Worm (Caenorhabditis elegans): Measurements from ENCODE around the gene snb-6.
A peak's percentile ranks its signal among the peaks of the same experiment; 100 is the strongest.

snb-6 gene

ce11 chrII:8832941-8833340, 26.6 kb downstream of the snb-6 start:
- TF ChIP-seq lin-14 (GFP tag; optimal IDR thresholded peaks at IDR 0.05) (peak; percentile 36), hpl-2 (GFP tag; optimal IDR thresholded peaks at IDR 0.05) (no peak)

- TF ChIP-seq lin-14 (GFP tag; optimal IDR thresholded peaks at IDR 0.05) (peak; percentile 42), nhr-90 (tag; optimal IDR thresholded peaks at IDR 0.05; ENCODE audit: poor library complexity) (no peak)
Observed at ce11 chrII:8830917-8831316, 28.6 kb downstream of the snb-6 start.

- TF ChIP-seq nhr-90 (tag; optimal IDR thresholded peaks at IDR 0.05; ENCODE audit: poor library complexity) (no peak), efl-3 (GFP tag; optimal IDR thresholded peaks at IDR 0.05) (no peak), hlh-4 (tag; optimal IDR thresholded peaks at IDR 0.05) (no peak), ceh-90 (tag; optimal IDR thresholded peaks at IDR 0.05) (no peak), xbp-1 (tag; optimal IDR thresholded peaks at IDR 0.05) (no peak), nhr-11 (tag; optimal IDR thresholded peaks at IDR 0.05) (no peak), nhr-71 (tag; optimal IDR thresholded peaks at IDR 0.05) (no peak), mab-9 (GFP tag; IDR thresholded peaks at IDR 0.05) (no peak)
Observed at ce11 chrII:8829189-8829588, 30.3 kb downstream of the snb-6 start, which contains the start of gene F46C5.2. Gene F46C5.2, minus strand, starts transcription at chrII:8829289.

ce11 chrII:8825769-8826168, 33.7 kb downstream of the snb-6 start, which contains the start of gene nas-25:
Gene nas-25, plus strand, starts transcription at chrII:8826069.
- no peak for TF ChIP-seq mdl-1 (tag; optimal IDR thresholded peaks at IDR 0.05)
- TF ChIP-seq nhr-85 (tag): peak; percentile 16

- TF ChIP-seq hlh-17 (GFP tag; optimal IDR thresholded peaks at IDR 0.05; ENCODE audit: borderline replicate concordance) (no peak), nhr-71 (tag; optimal IDR thresholded peaks at IDR 0.05) (peak; percentile 61), nhr-90 (tag; optimal IDR thresholded peaks at IDR 0.05; ENCODE audit: poor library complexity) (peak; percentile 73), mef-2 (tag; optimal IDR thresholded peaks at IDR 0.05) (no peak), unc-86 (tag; optimal IDR thresholded peaks at IDR 0.05) (no peak), zag-1 (tag; optimal IDR thresholded peaks at IDR 0.05) (no peak), sox-4 (tag; optimal IDR thresholded peaks at IDR 0.05) (no peak), tbx-2 (tag; optimal IDR thresholded peaks at IDR 0.05) (peak; percentile 52), tlp-1 (tag; optimal IDR thresholded peaks at IDR 0.05) (no peak), Y116A8C.19 (tag; optimal IDR thresholded peaks at IDR 0.05; ENCODE audit: borderline replicate concordance) (no peak), jun-1 (tag; optimal IDR thresholded peaks at IDR 0.05) (no peak), lin-15B (tag; optimal IDR thresholded peaks at IDR 0.05) (no peak), nhr-28 (tag; optimal IDR thresholded peaks at IDR 0.05) (no peak), lin-14 (GFP tag; optimal IDR thresholded peaks at IDR 0.05) (peak; percentile 64), fkh-4 (tag; optimal IDR thresholded peaks at IDR 0.05; ENCODE audit: borderline replicate concordance) (no peak), unc-62 (GFP tag; optimal IDR thresholded peaks at IDR 0.05) (no peak), lir-3 (tag; optimal IDR thresholded peaks at IDR 0.05; ENCODE audit: poor library complexity) (no peak), ceh-90 (tag; optimal IDR thresholded peaks at IDR 0.05) (no peak), skn-1 (tag; optimal IDR thresholded peaks at IDR 0.05) (no peak), pqm-1 (tag; optimal IDR thresholded peaks at IDR 0.05) (no peak), fkh-10 (GFP tag; optimal IDR thresholded peaks at IDR 0.05) (no peak), swsn-7 (tag; optimal IDR thresholded peaks at IDR 0.05) (no peak), aha-1 (tag; optimal IDR thresholded peaks at IDR 0.05) (no peak), nhr-237 (tag; optimal IDR thresholded peaks at IDR 0.05) (no peak), dsc-1 (tag; optimal IDR thresholded peaks at IDR 0.05) (no peak), lsy-2 (tag; optimal IDR thresholded peaks at IDR 0.05) (peak in 1 of 2 experiments; percentile 47), sptf-1 (tag; optimal IDR thresholded peaks at IDR 0.05) (no peak), nhr-77 (tag; optimal IDR thresholded peaks at IDR 0.05) (no peak), nhr-12 (tag; optimal IDR thresholded peaks at IDR 0.05) (no peak), alr-1 (tag; optimal IDR thresholded peaks at IDR 0.05; ENCODE audit: borderline replicate concordance) (no peak), ztf-11 (tag; optimal IDR thresholded peaks at IDR 0.05) (no peak), hlh-4 (tag; optimal IDR thresholded peaks at IDR 0.05) (no peak), C04F5.9 (tag; optimal IDR thresholded peaks at IDR 0.05) (no peak), ceh-8 (GFP tag; optimal IDR thresholded peaks at IDR 0.05) (no peak), pag-3 (tag; optimal IDR thresholded peaks at IDR 0.05; ENCODE audit: borderline replicate concordance, insufficient read depth) (no peak), mep-1 (tag; optimal IDR thresholded peaks at IDR 0.05) (no peak), pax-3 (tag; optimal IDR thresholded peaks at IDR 0.05) (no peak), mab-9 (GFP tag; IDR thresholded peaks at IDR 0.05) (no peak)
Observed at ce11 chrII:8822711-8823110, 36.8 kb downstream of the snb-6 start.
